Worm (Caenorhabditis elegans) whole organism, young adult: ENCODE results near the gene C53A3.4.

Source experiments
- B0261.1 ChIP-seq: sonication (generic microtip); optimal IDR thresholded peaks from 2 replicates; lab custom pipeline; 2016; ENCODE audit warnings: mild to moderate bottlenecking, missing genetic modification characterization, moderate library complexity, missing compliant biosample characterization
- C17E4.6 ChIP-seq: fragments of 200-800 bp; sonication (Bioruptor generic); IDR thresholded peaks from 2 replicates; pipeline ENCODE4 v1.3.6; 2022; ENCODE audit warnings: missing genetic modification reagents, missing genetic modification characterization, missing compliant biosample characterization
- Y95B8A.8 ChIP-seq: fragments of 200-800 bp; sonication (Bioruptor generic); IDR thresholded peaks from 2 replicates; pipeline ENCODE4 v1.3.6; 2022; ENCODE audit warnings: missing genetic modification reagents, missing genetic modification characterization, missing compliant biosample characterization
- ZK185.1 ChIP-seq: sonication (generic microtip); optimal IDR thresholded peaks from 2 replicates; lab custom pipeline; 2016; ENCODE audit warnings: mild to moderate bottlenecking, missing genetic modification characterization, missing compliant biosample characterization; ENCODE audit not compliant: poor library complexity, severe bottlenecking
- akir-1 ChIP-seq: fragments of 200-800 bp; sonication (Bioruptor generic); optimal IDR thresholded peaks from 2 replicates; lab custom pipeline; 2018; ENCODE audit warnings: mild to moderate bottlenecking, missing genetic modification characterization, moderate library complexity, missing compliant biosample characterization
- ceh-40 ChIP-seq: fragments of 200-800 bp; sonication (Bioruptor generic); IDR thresholded peaks from 2 replicates; pipeline ENCODE4 v1.3.6; 2022; ENCODE audit warnings: missing genetic modification characterization, missing compliant biosample characterization
- lag-1 ChIP-seq: fragments of 200-800 bp; sonication (Bioruptor generic); IDR thresholded peaks from 2 replicates; pipeline ENCODE4 v1.3.6; 2022; ENCODE audit warnings: missing genetic modification reagents, missing genetic modification characterization, missing compliant biosample characterization
- lsl-1 ChIP-seq: fragments of 200-800 bp; sonication (Bioruptor generic); optimal IDR thresholded peaks from 2 replicates; lab custom pipeline; 2018; ENCODE audit warnings: mild to moderate bottlenecking, missing genetic modification characterization, moderate library complexity, missing compliant biosample characterization
- madf-3 ChIP-seq: fragments of 200-800 bp; sonication (Bioruptor generic); IDR thresholded peaks from 2 replicates; pipeline ENCODE4 v1.3.6; 2022; ENCODE audit warnings: missing genetic modification reagents, missing genetic modification characterization, missing compliant biosample characterization
- snpc-4 ChIP-seq, 5 experiments: fragments of 150-350 bp in 1 of 5; sonication (generic microtip) in 4 of 5; optimal IDR thresholded peaks; 2 replicates each; lab custom pipeline; 2014 to 2018; ENCODE audit warnings: missing genetic modification characterization in 5 of 5, missing biosample characterization in 3 of 5, antibody characterized with exemption in 2 of 5, mild to moderate bottlenecking in 2 of 5, missing compliant biosample characterization in 2 of 5, missing genotype in 2 of 5, moderate library complexity in 2 of 5, missing genetic modification reagents in 1 of 5
- unc-62 ChIP-seq: fragments of 150-350 bp; optimal IDR thresholded peaks from 2 replicates; lab custom pipeline; 2014; ENCODE audit warnings: missing biosample characterization, missing genetic modification reagents, missing genetic modification characterization
- ztf-22 ChIP-seq: fragments of 200-800 bp; sonication (Bioruptor generic); optimal IDR thresholded peaks from 2 replicates; lab custom pipeline; 2018; ENCODE audit warnings: mild to moderate bottlenecking, missing genetic modification characterization, moderate library complexity, missing compliant biosample characterization

DNA sequence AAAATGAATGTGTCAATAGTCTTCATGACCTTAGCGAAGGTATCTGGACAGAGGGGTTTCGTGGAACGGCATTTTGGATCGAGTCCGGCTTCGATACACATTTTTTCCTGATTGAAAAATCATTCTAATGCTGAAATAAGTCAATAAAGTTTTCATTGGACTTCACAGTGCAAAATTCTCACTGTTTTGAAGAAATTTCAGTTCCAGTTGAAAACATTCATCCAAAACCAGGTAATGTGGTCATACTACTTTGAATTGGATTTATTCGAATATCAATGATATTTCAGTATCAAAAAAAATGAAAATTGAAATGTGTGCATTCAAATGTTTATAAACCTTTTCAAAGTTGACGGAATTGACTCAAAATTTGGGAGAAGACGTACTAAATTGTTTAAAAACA, 5.2 kb downstream of the C53A3.4 start, which contains the start of gene pgph-1:
- TF ChIP-seq ceh-40 (no peak), ZK185.1 (tag; lab: Kevin White, UChicago) (no peak), lsl-1 (GFP tag; lab: Kevin White, UChicago) (no peak), C17E4.6 (no peak), madf-3 (GFP tag; lab: Robert Waterston, UW) (no peak), ztf-22 (GFP tag; lab: Kevin White, UChicago) (no peak), lag-1 (no peak), Y95B8A.8 (GFP tag; lab: Robert Waterston, UW) (no peak), unc-62 (GFP tag; lab: Kevin White, UChicago) (no peak), akir-1 (no peak), snpc-4 (GFP tag; optimal IDR thresholded peaks at IDR 0.05; lab: Kevin White, UChicago) (no peak), snpc-4 (tag; optimal IDR thresholded peaks at IDR 0.05; lab: Kevin White, UChicago) (no peak), B0261.1 (tag; lab: Kevin White, UChicago) (no peak)
